Worm (Caenorhabditis elegans): ENCODE data around the gene sds-22.

DNA sequence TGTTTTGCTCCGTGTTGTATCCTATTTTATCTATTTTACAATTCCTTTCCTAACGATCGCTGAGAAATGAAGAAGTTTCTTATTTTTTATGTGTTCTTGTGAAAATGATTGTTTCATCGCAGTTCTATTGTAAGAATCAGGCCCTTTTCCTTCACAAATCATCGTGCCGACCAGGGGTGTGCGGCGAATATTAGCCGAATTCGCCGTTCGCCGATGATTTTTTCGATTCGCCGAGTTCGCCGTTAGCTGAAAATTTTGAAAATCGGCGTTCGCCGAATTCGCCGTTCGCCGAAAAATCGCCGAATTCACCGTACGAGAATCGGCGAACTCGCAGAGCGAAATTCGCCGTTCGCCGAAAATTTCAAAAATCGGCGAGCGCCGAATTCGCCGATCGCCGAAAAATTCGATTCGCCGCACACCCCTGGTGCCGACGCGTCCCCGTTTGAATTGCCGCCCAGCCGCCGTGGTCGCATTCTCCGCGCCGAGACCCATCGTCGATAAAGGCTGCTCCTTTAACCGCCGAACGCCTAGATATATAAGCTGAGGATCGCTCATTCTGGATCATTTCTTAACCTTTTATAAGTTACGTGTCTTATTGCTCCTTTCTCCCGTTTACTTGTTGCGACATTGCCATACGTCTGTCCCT, 5.4 kb downstream of the sds-22 start:
- TF ChIP-seq nhr-10 (tag; optimal IDR thresholded peaks at IDR 0.05): no peak
- TF ChIP-seq egl-27 (tag; optimal IDR thresholded peaks at IDR 0.05): no peak
- no peak for TF ChIP-seq lin-13 (GFP tag; optimal IDR thresholded peaks at IDR 0.05)
- no peak for TF ChIP-seq ama-1 (optimal IDR thresholded peaks at IDR 0.05)

Measured in whole organism, L2 larva.